Worm (Caenorhabditis elegans): ENCODE measurements around the gene irld-36.

Gene irld-36

DNA sequence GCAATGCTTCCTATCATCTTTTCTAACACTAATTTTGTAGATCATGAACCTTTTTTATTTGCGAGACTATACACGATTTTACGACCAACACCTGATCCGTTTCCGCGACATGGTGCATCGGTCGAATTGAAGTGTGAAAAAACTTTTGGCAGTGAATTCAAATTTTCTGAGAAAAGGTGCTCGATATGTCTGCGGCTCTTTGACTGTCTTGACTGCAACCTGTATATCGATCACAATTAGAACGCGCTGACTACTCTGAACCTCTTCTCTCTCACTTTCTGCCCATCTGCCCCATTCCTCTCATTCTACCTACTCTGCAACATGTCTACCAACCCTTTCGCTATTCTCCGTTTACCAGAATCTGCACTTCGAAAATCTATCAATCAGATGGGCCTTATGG is 3.0 kb downstream of the irld-36 start, which contains the start of gene fbxb-26:
Gene fbxb-26 (plus strand): TSS at position 301 of the 400 bp plus-strand sequence.
- TF ChIP-seq elt-2 (tag; optimal IDR thresholded peaks at IDR 0.05) (no peak), ceh-34 (tag; optimal IDR thresholded peaks at IDR 0.05) (no peak), sox-4 (tag; optimal IDR thresholded peaks at IDR 0.05) (no peak), sdc-2 (tag; optimal IDR thresholded peaks at IDR 0.05) (no peak), ceh-18 (tag; optimal IDR thresholded peaks at IDR 0.05) (no peak), pha-4 (tag; optimal IDR thresholded peaks at IDR 0.05) (no peak), pag-3 (tag; optimal IDR thresholded peaks at IDR 0.05; ENCODE audit: borderline replicate concordance) (no peak)

DNA sequence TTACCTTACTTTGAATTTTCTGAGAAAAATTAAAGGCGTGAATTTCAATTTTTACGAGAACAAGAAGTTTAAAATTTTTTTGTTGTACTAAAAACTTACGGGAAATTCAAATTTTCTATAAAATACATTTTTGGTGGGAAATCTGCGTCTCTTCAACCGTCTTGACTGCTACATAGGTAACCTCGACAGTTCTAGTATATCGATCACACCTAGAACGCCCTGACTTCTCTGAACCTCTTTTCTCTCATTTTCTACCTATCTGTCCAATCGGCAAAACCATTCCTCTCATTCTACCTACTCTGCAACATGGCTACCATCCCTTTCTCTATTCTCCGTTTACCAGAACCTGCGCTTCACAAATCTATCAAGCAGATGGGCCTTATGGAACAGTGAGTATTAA is 4.6 kb downstream of the irld-36 start, which contains the start of gene fbxb-25:
Gene fbxb-25 (plus strand): TSS at position 301 of the 400 bp plus-strand sequence.
- no peak for TF ChIP-seq pag-3 (tag; optimal IDR thresholded peaks at IDR 0.05; ENCODE audit: borderline replicate concordance)
- TF ChIP-seq K09A11.1 (tag; optimal IDR thresholded peaks at IDR 0.05; ENCODE audit: insufficient read depth): no peak
- TF ChIP-seq hlh-15 (tag; optimal IDR thresholded peaks at IDR 0.05): no peak
- no peak for TF ChIP-seq zip-5 (tag; optimal IDR thresholded peaks at IDR 0.05)

DNA sequence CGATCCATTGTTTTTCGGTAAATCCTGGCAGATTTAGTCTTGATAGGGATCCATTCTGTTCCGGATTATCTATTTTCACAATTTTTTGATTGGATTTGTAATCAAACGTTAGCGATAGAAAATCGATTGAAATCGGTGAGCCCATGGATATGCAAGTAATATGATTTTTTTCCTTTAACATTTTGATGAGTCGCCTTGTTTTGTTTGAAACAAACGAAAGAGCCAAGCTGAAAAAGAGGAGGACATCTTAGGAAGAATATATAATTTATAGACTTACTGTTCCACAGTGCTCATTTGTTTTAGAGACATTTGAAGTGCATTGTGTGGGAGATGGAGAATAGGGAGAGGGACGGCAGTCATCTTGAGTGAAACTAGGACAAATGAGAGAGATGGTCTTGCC is 9.6 kb downstream of the irld-36 start, which contains the start of the genes fbxb-18 and fbxb-19:
Gene fbxb-18 (minus strand): TSS at position 101 of the 400 bp plus-strand sequence.
Gene fbxb-19 (minus strand): TSS at position 369 of the 400 bp plus-strand sequence.
- TF ChIP-seq eyg-1 (tag; optimal IDR thresholded peaks at IDR 0.05): no peak
- TF ChIP-seq hlh-13 (GFP tag; optimal IDR thresholded peaks at IDR 0.05): no peak
- TF ChIP-seq madf-2 (tag; optimal IDR thresholded peaks at IDR 0.05): no peak
- no peak for TF ChIP-seq C08G9.2 (tag; optimal IDR thresholded peaks at IDR 0.05)
- no peak for TF ChIP-seq fkh-6 (tag; optimal IDR thresholded peaks at IDR 0.05)
- TF ChIP-seq odd-2 (tag; optimal IDR thresholded peaks at IDR 0.05): no peak
- TF ChIP-seq pag-3 (tag; optimal IDR thresholded peaks at IDR 0.05; ENCODE audit: borderline replicate concordance): no peak
- TF ChIP-seq ceh-18 (tag; optimal IDR thresholded peaks at IDR 0.05): no peak
- no peak for TF ChIP-seq che-1 (tag; optimal IDR thresholded peaks at IDR 0.05)
- no peak for TF ChIP-seq nhr-11 (tag; optimal IDR thresholded peaks at IDR 0.05)
- no peak for TF ChIP-seq Y22D7AL.16 (tag; optimal IDR thresholded peaks at IDR 0.05)
- TF ChIP-seq unc-3 (GFP tag; conservative IDR thresholded peaks at IDR 0.05): no peak
- TF ChIP-seq unc-3 (tag; optimal IDR thresholded peaks at IDR 0.05): no peak
- no peak for TF ChIP-seq sox-4 (tag; optimal IDR thresholded peaks at IDR 0.05)
- no peak for TF ChIP-seq pqm-1 (tag; optimal IDR thresholded peaks at IDR 0.05)
- no peak for TF ChIP-seq pat-9 (tag; optimal IDR thresholded peaks at IDR 0.05)
- no peak for TF ChIP-seq K09A11.1 (tag; optimal IDR thresholded peaks at IDR 0.05; ENCODE audit: insufficient read depth)
- TF ChIP-seq T23F11.4 (GFP tag; optimal IDR thresholded peaks at IDR 0.05): no peak
- TF ChIP-seq sdc-2 (tag; optimal IDR thresholded peaks at IDR 0.05): no peak
- no peak for TF ChIP-seq ceh-2 (tag; optimal IDR thresholded peaks at IDR 0.05)
- TF ChIP-seq ceh-45 (GFP tag; IDR thresholded peaks at IDR 0.05): no peak

DNA sequence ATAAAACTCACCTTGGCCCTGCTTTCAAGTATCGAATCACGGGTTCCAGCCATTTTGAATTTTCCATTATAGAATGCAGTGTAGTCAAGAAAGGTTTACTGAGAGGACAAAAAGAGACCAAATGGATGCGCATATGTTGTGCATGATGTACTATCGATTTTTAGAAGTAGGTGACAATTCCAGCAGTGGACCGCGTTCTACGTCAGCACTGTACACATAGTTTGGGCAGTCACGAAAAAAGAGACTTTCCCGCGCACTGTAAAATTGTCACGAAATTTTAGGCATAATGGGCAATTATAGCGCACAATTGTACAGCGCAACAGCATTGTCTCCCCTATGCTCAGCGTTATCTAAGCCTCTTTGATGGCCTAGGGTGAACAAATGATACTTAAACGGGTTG is 11.8 kb downstream of the irld-36 start, which contains the start of gene fbxc-22:
Gene fbxc-22 (minus strand): TSS at position 101 of the 400 bp plus-strand sequence.
- TF ChIP-seq ceh-22 (tag; optimal IDR thresholded peaks at IDR 0.05): no peak
- no peak for TF ChIP-seq ceh-45 (GFP tag; IDR thresholded peaks at IDR 0.05)
- TF ChIP-seq elt-4 (tag; optimal IDR thresholded peaks at IDR 0.05): no peak
- no peak for TF ChIP-seq sox-2 (GFP tag; IDR thresholded peaks at IDR 0.05)
- no peak for TF ChIP-seq rnt-1 (tag; optimal IDR thresholded peaks at IDR 0.05)
- no peak for TF ChIP-seq Y22D7AL.16 (tag; optimal IDR thresholded peaks at IDR 0.05)
- no peak for TF ChIP-seq ceh-48 (tag; optimal IDR thresholded peaks at IDR 0.05)
- TF ChIP-seq F13H6.1 (tag; optimal IDR thresholded peaks at IDR 0.05): no peak
- TF ChIP-seq ceh-24 (tag; optimal IDR thresholded peaks at IDR 0.05): no peak
- no peak for TF ChIP-seq C08G9.2 (tag; optimal IDR thresholded peaks at IDR 0.05)
- TF ChIP-seq dmd-4 (tag; optimal IDR thresholded peaks at IDR 0.05; ENCODE audit: borderline replicate concordance): no peak
- TF ChIP-seq ceh-14 (tag; optimal IDR thresholded peaks at IDR 0.05): no peak
- no peak for TF ChIP-seq npax-4 (tag; optimal IDR thresholded peaks at IDR 0.05)
- TF ChIP-seq ceh-9 (tag; optimal IDR thresholded peaks at IDR 0.05): no peak

Data from whole organism, late embryonic.